Worm (Caenorhabditis elegans) whole organism, L4 larva: ENCODE measurements around the gene pgl-2.

Experiments
- D1046.2 ChIP-seq: fragments of 200-800 bp; sonication (Bioruptor generic); IDR thresholded peaks from 2 replicates; pipeline ENCODE4 v1.3.6; 2022; ENCODE audit warnings: missing genetic modification characterization, missing compliant biosample characterization
- F10B5.3 ChIP-seq: sonication (generic microtip); optimal IDR thresholded peaks from 2 replicates; lab custom pipeline; 2016; ENCODE audit warnings: mild to moderate bottlenecking, missing genetic modification characterization, missing compliant biosample characterization
- F26F4.8 ChIP-seq: fragments of 200-800 bp; sonication (Bioruptor generic); conservative IDR thresholded peaks from 2 replicates; pipeline ENCODE4 v1.3.6; 2022; ENCODE audit warnings: missing genetic modification characterization, missing compliant biosample characterization
- F37D6.2 ChIP-seq: sonication (generic microtip); optimal IDR thresholded peaks from 2 replicates; lab custom pipeline; 2016; ENCODE audit warnings: mild to moderate bottlenecking, missing genetic modification characterization, missing compliant biosample characterization
- F44E2.7 ChIP-seq: fragments of 200-800 bp; sonication (Bioruptor generic); IDR thresholded peaks from 2 replicates; pipeline ENCODE4 v2.1.2; 2022; ENCODE audit warnings: missing genetic modification characterization, missing compliant biosample characterization
- T26A8.4 ChIP-seq: fragments of 200-800 bp; sonication (Bioruptor generic); IDR thresholded peaks from 2 replicates; pipeline ENCODE4 v1.3.6; 2022; ENCODE audit warnings: missing genetic modification characterization, missing compliant biosample characterization
- Y105C5A.15 ChIP-seq: fragments of 200-800 bp; sonication (Bioruptor generic); IDR thresholded peaks from 2 replicates; pipeline ENCODE4 v1.3.6; 2022; ENCODE audit warnings: missing genetic modification characterization, missing compliant biosample characterization
- Y48G9A.11 ChIP-seq: fragments of 200-800 bp; sonication (Bioruptor generic); IDR thresholded peaks from 2 replicates; pipeline ENCODE4 v1.3.6; 2022; ENCODE audit warnings: missing genetic modification reagents, missing genetic modification characterization, missing compliant biosample characterization
- Y5F2A.4 ChIP-seq: fragments of 200-800 bp; sonication (Bioruptor generic); optimal IDR thresholded peaks from 2 replicates; lab custom pipeline; 2018; ENCODE audit warnings: mild to moderate bottlenecking, missing genetic modification characterization, missing compliant biosample characterization
- ZK337.2 ChIP-seq: fragments of 200-800 bp; sonication (Bioruptor generic); IDR thresholded peaks from 2 replicates; pipeline ENCODE4 v1.3.6; 2022; ENCODE audit warnings: missing genetic modification reagents, missing genetic modification characterization, missing compliant biosample characterization
- ZK546.5 ChIP-seq, 2 experiments: sonication (generic microtip); optimal IDR thresholded peaks; 2 replicates each; lab custom pipeline; 2017; ENCODE audit warnings: missing biosample characterization in 2 of 2, missing genetic modification characterization in 2 of 2
- aha-1 ChIP-seq: fragments of 150-350 bp; peaks from one replicate; lab custom pipeline; 2014; ENCODE audit warnings: missing biosample characterization, missing genetic modification characterization
- arid-1 ChIP-seq: fragments of 200-800 bp; sonication (Bioruptor generic); conservative IDR thresholded peaks from 2 replicates; pipeline ENCODE4 v1.3.6; 2022; ENCODE audit warnings: missing genetic modification reagents, missing genetic modification characterization, missing compliant biosample characterization
- ceh-20 ChIP-seq: fragments of 200-800 bp; sonication (Bioruptor generic); IDR thresholded peaks from 2 replicates; pipeline ENCODE4 v1.3.6; 2022; ENCODE audit warnings: missing genetic modification reagents, missing genetic modification characterization, missing compliant biosample characterization
- ceh-28 ChIP-seq: fragments of 150-350 bp; optimal IDR thresholded peaks from 2 replicates; lab custom pipeline; 2014; ENCODE audit warnings: missing biosample characterization, missing genetic modification reagents, missing genetic modification characterization
- ceh-32 ChIP-seq: sonication (generic microtip); optimal IDR thresholded peaks from 2 replicates; lab custom pipeline; 2016; ENCODE audit warnings: mild to moderate bottlenecking, missing genetic modification characterization, missing compliant biosample characterization; ENCODE audit not compliant: poor library complexity
- ces-1 ChIP-seq: fragments of 150-350 bp; sonication (generic microtip); optimal IDR thresholded peaks from 4 replicates; lab custom pipeline; 2014; ENCODE audit warnings: missing biosample characterization, missing genetic modification reagents, missing genetic modification characterization
- daf-12 ChIP-seq: fragments of 150-350 bp; optimal IDR thresholded peaks from 2 replicates; lab custom pipeline; 2014; ENCODE audit warnings: missing biosample characterization, missing genetic modification reagents, missing genetic modification characterization
- daf-19 ChIP-seq: fragments of 200-800 bp; sonication (Bioruptor generic); conservative IDR thresholded peaks from 2 replicates; pipeline ENCODE4 v1.3.6; 2022; ENCODE audit warnings: missing genetic modification characterization, missing compliant biosample characterization
- dmd-6 ChIP-seq: fragments of 200-800 bp; sonication (Bioruptor generic); IDR thresholded peaks from 2 replicates; pipeline ENCODE4 v1.3.6; 2022; ENCODE audit warnings: missing genetic modification reagents, missing genetic modification characterization, missing compliant biosample characterization
- dmd-8 ChIP-seq: fragments of 200-800 bp; sonication (Bioruptor generic); IDR thresholded peaks from 2 replicates; pipeline ENCODE4 v1.3.6; 2022; ENCODE audit warnings: missing genetic modification characterization, missing compliant biosample characterization
- dpl-1 ChIP-seq: fragments of 150-350 bp; optimal IDR thresholded peaks from 2 replicates; lab custom pipeline; 2014; ENCODE audit warnings: missing biosample characterization, missing genetic modification reagents, missing genetic modification characterization
- dve-1 ChIP-seq: sonication (generic microtip); optimal IDR thresholded peaks from 2 replicates; lab custom pipeline; 2017; ENCODE audit warnings: antibody characterized with exemption, mild to moderate bottlenecking, missing genetic modification characterization, missing compliant biosample characterization; ENCODE audit not compliant: insufficient read depth
- fos-1 ChIP-seq: fragments of 150-350 bp; optimal IDR thresholded peaks from 2 replicates; lab custom pipeline; 2014; ENCODE audit warnings: missing biosample characterization, missing genetic modification characterization
- gei-8 ChIP-seq: fragments of 200-800 bp; sonication (Bioruptor generic); optimal IDR thresholded peaks from 2 replicates; lab custom pipeline; 2018; ENCODE audit warnings: mild to moderate bottlenecking, missing genetic modification characterization, missing compliant biosample characterization
- jun-1 ChIP-seq: fragments of 150-350 bp; optimal IDR thresholded peaks from 2 replicates; lab custom pipeline; 2014; ENCODE audit warnings: missing biosample characterization, missing genetic modification reagents, missing genetic modification characterization
- lin-13 ChIP-seq: fragments of 150-350 bp; optimal IDR thresholded peaks from 2 replicates; lab custom pipeline; 2014; ENCODE audit warnings: missing biosample characterization, missing genetic modification reagents, missing genetic modification characterization
- lin-15B ChIP-seq: fragments of 150-350 bp; sonication (generic microtip); optimal IDR thresholded peaks from 3 replicates; lab custom pipeline; 2014; ENCODE audit warnings: missing biosample characterization, missing genetic modification characterization
- lin-39 ChIP-seq: fragments of 150-350 bp; optimal IDR thresholded peaks from 2 replicates; lab custom pipeline; 2014; ENCODE audit warnings: missing biosample characterization, missing genetic modification reagents, missing genetic modification characterization
- lsy-2 ChIP-seq, 2 experiments: fragments of 150-350 bp in 1 of 2; sonication (generic microtip) in 1 of 2; optimal IDR thresholded peaks; 2 replicates each; lab custom pipeline; 2014 to 2017; ENCODE audit warnings: missing biosample characterization in 2 of 2, missing genetic modification characterization in 2 of 2
- madf-9 ChIP-seq: fragments of 200-800 bp; sonication (Bioruptor generic); conservative IDR thresholded peaks from 2 replicates; pipeline ENCODE4 v1.3.6; 2022; ENCODE audit warnings: missing genetic modification reagents, missing genetic modification characterization, missing compliant biosample characterization
- mdl-1 ChIP-seq, 2 experiments: fragments of 150-350 bp in 1 of 2; sonication (generic microtip) in 1 of 2; optimal IDR thresholded peaks; 2 replicates each; lab custom pipeline; 2014 to 2017; ENCODE audit warnings: missing biosample characterization in 2 of 2, missing genetic modification characterization in 2 of 2
- mep-1 ChIP-seq: fragments of 150-350 bp; sonication (generic microtip); optimal IDR thresholded peaks from 3 replicates; lab custom pipeline; 2014; ENCODE audit warnings: missing biosample characterization, missing genetic modification characterization
- mxl-3 ChIP-seq: fragments of 200-800 bp; sonication (Bioruptor generic); optimal IDR thresholded peaks from 2 replicates; lab custom pipeline; 2018; ENCODE audit warnings: mild to moderate bottlenecking, missing genetic modification characterization, missing compliant biosample characterization
- nhr-11 ChIP-seq: fragments of 150-350 bp; optimal IDR thresholded peaks from 2 replicates; lab custom pipeline; 2014; ENCODE audit warnings: missing biosample characterization, missing genetic modification characterization
- nhr-111 ChIP-seq: fragments of 200-800 bp; sonication (Bioruptor generic); optimal IDR thresholded peaks from 2 replicates; lab custom pipeline; 2018; ENCODE audit warnings: mild to moderate bottlenecking, missing genetic modification characterization, missing compliant biosample characterization
- nhr-237 ChIP-seq: sonication (generic microtip); optimal IDR thresholded peaks from 2 replicates; lab custom pipeline; 2017; ENCODE audit warnings: missing biosample characterization, missing genetic modification characterization
- nhr-28 ChIP-seq: fragments of 150-350 bp; optimal IDR thresholded peaks from 2 replicates; lab custom pipeline; 2014; ENCODE audit warnings: missing biosample characterization, missing genetic modification characterization
- nhr-48 ChIP-seq: sonication (generic microtip); optimal IDR thresholded peaks from 2 replicates; lab custom pipeline; 2016; ENCODE audit warnings: mild to moderate bottlenecking, missing genetic modification characterization, missing compliant biosample characterization
- php-3 ChIP-seq: fragments of 200-800 bp; sonication (Bioruptor generic); IDR thresholded peaks from 2 replicates; pipeline ENCODE4 v1.3.6; 2022; ENCODE audit warnings: missing genetic modification reagents, missing genetic modification characterization, missing compliant biosample characterization
- pqm-1 ChIP-seq: sonication (generic microtip); optimal IDR thresholded peaks from 2 replicates; lab custom pipeline; 2017; ENCODE audit warnings: missing biosample characterization, missing genetic modification characterization
- saeg-2 ChIP-seq: fragments of 200-800 bp; sonication (Bioruptor generic); IDR thresholded peaks from 2 replicates; pipeline ENCODE4 v1.3.6; 2022; ENCODE audit warnings: missing genetic modification reagents, missing genetic modification characterization, missing compliant biosample characterization
- sdz-12 ChIP-seq: fragments of 200-800 bp; sonication (Bioruptor generic); optimal IDR thresholded peaks from 2 replicates; lab custom pipeline; 2018; ENCODE audit warnings: mild to moderate bottlenecking, missing genetic modification characterization, missing compliant biosample characterization
- set-16 ChIP-seq: fragments of 200-800 bp; sonication (Bioruptor generic); IDR thresholded peaks from 2 replicates; pipeline ENCODE4 v1.3.6; 2022; ENCODE audit warnings: missing genetic modification reagents, missing genetic modification characterization, missing compliant biosample characterization
- unc-130 ChIP-seq: sonication (generic microtip); optimal IDR thresholded peaks from 2 replicates; lab custom pipeline; 2016; ENCODE audit warnings: missing genetic modification reagents, missing genetic modification characterization, missing compliant biosample characterization
- zag-1 ChIP-seq: fragments of 150-350 bp; optimal IDR thresholded peaks from 2 replicates; lab custom pipeline; 2014; ENCODE audit warnings: missing biosample characterization, missing genetic modification characterization
- zip-11 ChIP-seq: fragments of 200-800 bp; sonication (Bioruptor generic); IDR thresholded peaks from 2 replicates; pipeline ENCODE4 v1.3.6; 2022; ENCODE audit warnings: missing genetic modification characterization, missing compliant biosample characterization
- zip-2 ChIP-seq: fragments of 150-350 bp; optimal IDR thresholded peaks from 2 replicates; lab custom pipeline; 2014; ENCODE audit warnings: missing biosample characterization, missing genetic modification characterization
- ztf-11 ChIP-seq: fragments of 150-350 bp; optimal IDR thresholded peaks from 2 replicates; lab custom pipeline; 2014; ENCODE audit warnings: missing biosample characterization, missing genetic modification characterization
- ztf-7 ChIP-seq: fragments of 150-350 bp; optimal IDR thresholded peaks from 2 replicates; lab custom pipeline; 2014; ENCODE audit warnings: missing biosample characterization, missing genetic modification characterization

pgl-2 gene

ce11 chrIII:8653875-8654386 is 21.3 kb downstream of the pgl-2 start, which contains the start of gene F22B7.9 (continued):
- no peak for TF ChIP-seq php-3 (GFP tag; lab: Robert Waterston, UW)
- TF ChIP-seq dmd-6 (GFP tag; lab: Robert Waterston, UW), result peak; percentile 27; the same call in 1 of the 2 replicates
- no peak for TF ChIP-seq madf-9 (GFP tag; lab: Robert Waterston, UW)
- TF ChIP-seq lin-15B (tag; lab: Kevin White, UChicago), result no peak
- TF ChIP-seq lin-13 (GFP tag; lab: Kevin White, UChicago), result no peak
- TF ChIP-seq ztf-7 (tag; lab: Kevin White, UChicago), result no peak
- TF ChIP-seq jun-1 (tag; lab: Kevin White, UChicago), result no peak
- TF ChIP-seq mep-1 (tag; lab: Kevin White, UChicago), result no peak
- TF ChIP-seq arid-1 (GFP tag; lab: Robert Waterston, UW), result no peak
- no peak for TF ChIP-seq pqm-1 (tag; lab: Kevin White, UChicago)
- no peak for TF ChIP-seq dpl-1 (GFP tag; lab: Kevin White, UChicago)
- no peak for TF ChIP-seq dmd-8 (GFP tag; lab: Robert Waterston, UW)
- no peak for TF ChIP-seq unc-130
- TF ChIP-seq zag-1 (tag; lab: Kevin White, UChicago), result no peak
- no peak for TF ChIP-seq daf-19 (GFP tag; lab: Robert Waterston, UW)
- TF ChIP-seq lin-39 (tag; lab: Kevin White, UChicago), result no peak
- no peak for TF ChIP-seq fos-1 (tag; lab: Kevin White, UChicago)
- TF ChIP-seq mxl-3 (GFP tag; lab: Kevin White, UChicago), result no peak
- peak; percentile 70 for TF ChIP-seq dve-1 (tag; lab: Kevin White, UChicago)
- TF ChIP-seq nhr-11 (tag; lab: Kevin White, UChicago), result no peak
- TF ChIP-seq sdz-12 (GFP tag; lab: Kevin White, UChicago), result no peak
- TF ChIP-seq ceh-20 (GFP tag; lab: Robert Waterston, UW), result no peak
- peak; percentile 6 for TF ChIP-seq nhr-48 (tag; lab: Kevin White, UChicago)
- no peak for TF ChIP-seq nhr-237 (tag; lab: Kevin White, UChicago)
- TF ChIP-seq T26A8.4, result no peak
- no peak for TF ChIP-seq Y105C5A.15 (GFP tag; lab: Robert Waterston, UW)
- no peak for TF ChIP-seq daf-12 (tag; lab: Kevin White, UChicago)
- no peak for TF ChIP-seq F10B5.3 (tag; lab: Kevin White, UChicago)
- no peak for TF ChIP-seq zip-11 (GFP tag; lab: Robert Waterston, UW)
- TF ChIP-seq gei-8, result no peak
- TF ChIP-seq Y48G9A.11 (GFP tag; lab: Robert Waterston, UW), result no peak
- no peak for TF ChIP-seq ZK337.2 (GFP tag; lab: Robert Waterston, UW)
- TF ChIP-seq F44E2.7 (GFP tag; lab: Robert Waterston, UW), result no peak
- TF ChIP-seq lsy-2 (tag; optimal IDR thresholded peaks at IDR 0.05; lab: Kevin White, UChicago), result no peak
- TF ChIP-seq F37D6.2, result no peak
- TF ChIP-seq nhr-111 (GFP tag; lab: Kevin White, UChicago), result no peak
- TF ChIP-seq D1046.2 (GFP tag; lab: Robert Waterston, UW), result no peak
- TF ChIP-seq ces-1 (GFP tag; lab: Kevin White, UChicago), result no peak
- TF ChIP-seq saeg-2 (GFP tag; lab: Robert Waterston, UW), result no peak
- TF ChIP-seq ZK546.5 (tag; optimal IDR thresholded peaks at IDR 0.05; lab: Kevin White, UChicago), result no peak
- TF ChIP-seq ceh-28 (tag; lab: Kevin White, UChicago), result no peak
- no peak for TF ChIP-seq set-16 (GFP tag; lab: Robert Waterston, UW)
- TF ChIP-seq nhr-28 (tag; lab: Kevin White, UChicago), result peak; percentile 38
- no peak for TF ChIP-seq Y5F2A.4 (GFP tag; lab: Kevin White, UChicago)
- no peak for TF ChIP-seq ztf-11 (tag; lab: Kevin White, UChicago)
- no peak for TF ChIP-seq zip-2 (tag; lab: Kevin White, UChicago)
- peak in 1 of 2 experiments; percentile 39 for TF ChIP-seq mdl-1 (tag; optimal IDR thresholded peaks at IDR 0.05; lab: Kevin White, UChicago)
- TF ChIP-seq ceh-32 (tag; lab: Kevin White, UChicago), result no peak
- peak; percentile 83 for TF ChIP-seq aha-1 (tag; lab: Kevin White, UChicago)
- no peak for TF ChIP-seq F26F4.8 (GFP tag; lab: Robert Waterston, UW)
